Fruit fly (Drosophila melanogaster) S2 (cell line): Measurements from ENCODE around the gene CG11920.

Experiments
- CG8478 ChIP-seq: fragments of >200 bp; optimal IDR thresholded peaks from 2 replicates; lab custom pipeline; 2018
- CTCF ChIP-seq, 2 experiments: fragments of >200 bp; optimal IDR thresholded peaks; 2 replicates each; lab custom pipeline; 2018

dm6 chr3R:25051441-25052097, 23.1 kb upstream of the CG11920 start:
- TF ChIP-seq CG8478 (lab: Kevin White, UChicago) (no peak), CTCF (optimal IDR thresholded peaks at IDR 0.05; lab: Kevin White, UChicago) (no peak)
